Worm (Caenorhabditis elegans) whole organism, L4 larva: ENCODE measurements around the gene Y37E11AL.12.

Experiments
- D1046.2 ChIP-seq: fragments of 200-800 bp; sonication (Bioruptor generic); IDR thresholded peaks from 2 replicates; pipeline ENCODE4 v1.3.6; 2022; ENCODE audit warnings: missing genetic modification characterization, missing compliant biosample characterization
- F37D6.2 ChIP-seq: sonication (generic microtip); optimal IDR thresholded peaks from 2 replicates; lab custom pipeline; 2016; ENCODE audit warnings: mild to moderate bottlenecking, missing genetic modification characterization, missing compliant biosample characterization
- F44E2.7 ChIP-seq: fragments of 200-800 bp; sonication (Bioruptor generic); IDR thresholded peaks from 2 replicates; pipeline ENCODE4 v2.1.2; 2022; ENCODE audit warnings: missing genetic modification characterization, missing compliant biosample characterization
- Y48G9A.11 ChIP-seq: fragments of 200-800 bp; sonication (Bioruptor generic); IDR thresholded peaks from 2 replicates; pipeline ENCODE4 v1.3.6; 2022; ENCODE audit warnings: missing genetic modification reagents, missing genetic modification characterization, missing compliant biosample characterization
- Y75B8A.6 ChIP-seq: fragments of 200-800 bp; sonication (Bioruptor generic); IDR thresholded peaks from 2 replicates; pipeline ENCODE4 v1.3.6; 2022; ENCODE audit warnings: missing genetic modification reagents, missing genetic modification characterization, missing compliant biosample characterization
- ZK337.2 ChIP-seq: fragments of 200-800 bp; sonication (Bioruptor generic); IDR thresholded peaks from 2 replicates; pipeline ENCODE4 v1.3.6; 2022; ENCODE audit warnings: missing genetic modification reagents, missing genetic modification characterization, missing compliant biosample characterization
- ZK546.5 ChIP-seq, 2 experiments: sonication (generic microtip); optimal IDR thresholded peaks; 2 replicates each; lab custom pipeline; 2017; ENCODE audit warnings: missing biosample characterization in 2 of 2, missing genetic modification characterization in 2 of 2
- aha-1 ChIP-seq: fragments of 150-350 bp; peaks from one replicate; lab custom pipeline; 2014; ENCODE audit warnings: missing biosample characterization, missing genetic modification characterization
- aly-2 ChIP-seq: sonication (generic microtip); optimal IDR thresholded peaks from 2 replicates; lab custom pipeline; 2018; ENCODE audit warnings: missing biosample characterization, missing genetic modification characterization
- attf-4 ChIP-seq: sonication (generic microtip); optimal IDR thresholded peaks from 3 replicates; lab custom pipeline; 2017; ENCODE audit warnings: missing biosample characterization, missing genetic modification characterization
- ceh-28 ChIP-seq: fragments of 150-350 bp; optimal IDR thresholded peaks from 2 replicates; lab custom pipeline; 2014; ENCODE audit warnings: missing biosample characterization, missing genetic modification reagents, missing genetic modification characterization
- ceh-82 ChIP-seq: sonication (generic microtip); optimal IDR thresholded peaks from 2 replicates; lab custom pipeline; 2017; ENCODE audit warnings: missing biosample characterization, missing genetic modification characterization
- ces-1 ChIP-seq: fragments of 150-350 bp; sonication (generic microtip); optimal IDR thresholded peaks from 4 replicates; lab custom pipeline; 2014; ENCODE audit warnings: missing biosample characterization, missing genetic modification reagents, missing genetic modification characterization
- ctbp-1 ChIP-seq: fragments of 200-800 bp; sonication (Bioruptor generic); IDR thresholded peaks from 2 replicates; pipeline ENCODE4 v1.3.6; 2022; ENCODE audit warnings: missing genetic modification reagents, missing genetic modification characterization, missing compliant biosample characterization
- daf-12 ChIP-seq: fragments of 150-350 bp; optimal IDR thresholded peaks from 2 replicates; lab custom pipeline; 2014; ENCODE audit warnings: missing biosample characterization, missing genetic modification reagents, missing genetic modification characterization
- dmd-6 ChIP-seq: fragments of 200-800 bp; sonication (Bioruptor generic); IDR thresholded peaks from 2 replicates; pipeline ENCODE4 v1.3.6; 2022; ENCODE audit warnings: missing genetic modification reagents, missing genetic modification characterization, missing compliant biosample characterization
- dmd-8 ChIP-seq: fragments of 200-800 bp; sonication (Bioruptor generic); IDR thresholded peaks from 2 replicates; pipeline ENCODE4 v1.3.6; 2022; ENCODE audit warnings: missing genetic modification characterization, missing compliant biosample characterization
- dve-1 ChIP-seq: sonication (generic microtip); optimal IDR thresholded peaks from 2 replicates; lab custom pipeline; 2017; ENCODE audit warnings: antibody characterized with exemption, mild to moderate bottlenecking, missing genetic modification characterization, missing compliant biosample characterization; ENCODE audit not compliant: insufficient read depth
- fos-1 ChIP-seq: fragments of 150-350 bp; optimal IDR thresholded peaks from 2 replicates; lab custom pipeline; 2014; ENCODE audit warnings: missing biosample characterization, missing genetic modification characterization
- hif-1 ChIP-seq, 2 experiments: sonication (generic microtip); optimal IDR thresholded peaks; 2 replicates each; lab custom pipeline; 2016 to 2017; ENCODE audit warnings: missing compliant biosample characterization in 2 of 2, missing genetic modification characterization in 2 of 2, missing genetic modification reagents in 2 of 2, missing genotype in 2 of 2, mild to moderate bottlenecking in 1 of 2
- hmg-1.1 ChIP-seq: fragments of 200-800 bp; sonication (Bioruptor generic); IDR thresholded peaks from 2 replicates; pipeline ENCODE4 v1.3.6; 2022; ENCODE audit warnings: missing genetic modification reagents, missing genetic modification characterization, missing compliant biosample characterization
- jun-1 ChIP-seq: fragments of 150-350 bp; optimal IDR thresholded peaks from 2 replicates; lab custom pipeline; 2014; ENCODE audit warnings: missing biosample characterization, missing genetic modification reagents, missing genetic modification characterization
- lim-7 ChIP-seq: fragments of 200-800 bp; sonication (Bioruptor generic); IDR thresholded peaks from 2 replicates; pipeline ENCODE4 v1.3.6; 2022; ENCODE audit warnings: missing genetic modification characterization, missing compliant biosample characterization
- lin-1 ChIP-seq: fragments of 200-800 bp; sonication (Bioruptor generic); IDR thresholded peaks from 2 replicates; pipeline ENCODE4 v1.3.6; 2022; ENCODE audit warnings: missing genetic modification reagents, missing genetic modification characterization, missing compliant biosample characterization
- lin-13 ChIP-seq: fragments of 150-350 bp; optimal IDR thresholded peaks from 2 replicates; lab custom pipeline; 2014; ENCODE audit warnings: missing biosample characterization, missing genetic modification reagents, missing genetic modification characterization
- lin-29 ChIP-seq: fragments of 200-800 bp; sonication (Bioruptor generic); IDR thresholded peaks from 2 replicates; pipeline ENCODE4 v1.3.6; 2022; ENCODE audit warnings: missing genetic modification reagents, missing genetic modification characterization, missing compliant biosample characterization
- lin-38 ChIP-seq: fragments of 200-800 bp; sonication (Bioruptor generic); IDR thresholded peaks from 2 replicates; pipeline ENCODE4 v1.3.6; 2022; ENCODE audit warnings: missing genetic modification reagents, missing genetic modification characterization, missing compliant biosample characterization
- lin-39 ChIP-seq: fragments of 150-350 bp; optimal IDR thresholded peaks from 2 replicates; lab custom pipeline; 2014; ENCODE audit warnings: missing biosample characterization, missing genetic modification reagents, missing genetic modification characterization
- mdt-29 ChIP-seq: fragments of 200-800 bp; sonication (Bioruptor generic); IDR thresholded peaks from 2 replicates; pipeline ENCODE4 v1.3.6; 2022; ENCODE audit warnings: missing genetic modification reagents, missing genetic modification characterization, missing compliant biosample characterization
- mes-2 ChIP-seq: sonication (generic microtip); optimal IDR thresholded peaks from 2 replicates; lab custom pipeline; 2016; ENCODE audit warnings: missing genotype, mild to moderate bottlenecking, missing genetic modification characterization, missing compliant biosample characterization; ENCODE audit not compliant: poor library complexity, severe bottlenecking
- mxl-2 ChIP-seq: fragments of 200-800 bp; sonication (Bioruptor generic); conservative IDR thresholded peaks from 2 replicates; pipeline ENCODE4 v1.3.6; 2022; ENCODE audit warnings: missing genetic modification reagents, missing genetic modification characterization, missing compliant biosample characterization
- nhr-10 ChIP-seq: fragments of 150-350 bp; optimal IDR thresholded peaks from 2 replicates; lab custom pipeline; 2014; ENCODE audit warnings: missing biosample characterization, missing genetic modification characterization
- nhr-111 ChIP-seq: fragments of 200-800 bp; sonication (Bioruptor generic); optimal IDR thresholded peaks from 2 replicates; lab custom pipeline; 2018; ENCODE audit warnings: mild to moderate bottlenecking, missing genetic modification characterization, missing compliant biosample characterization
- nhr-25 ChIP-seq: sonication (generic microtip); optimal IDR thresholded peaks from 2 replicates; lab custom pipeline; 2017; ENCODE audit warnings: missing genetic modification characterization, mild to moderate bottlenecking, missing compliant biosample characterization, antibody characterized with exemption, moderate library complexity, borderline replicate concordance; ENCODE audit not compliant: insufficient read depth
- nhr-28 ChIP-seq: fragments of 150-350 bp; optimal IDR thresholded peaks from 2 replicates; lab custom pipeline; 2014; ENCODE audit warnings: missing biosample characterization, missing genetic modification characterization
- nhr-42 ChIP-seq: fragments of 200-800 bp; sonication (Bioruptor generic); IDR thresholded peaks from 2 replicates; pipeline ENCODE4 v1.3.6; 2022; ENCODE audit warnings: missing genetic modification characterization, missing compliant biosample characterization
- nhr-48 ChIP-seq: sonication (generic microtip); optimal IDR thresholded peaks from 2 replicates; lab custom pipeline; 2016; ENCODE audit warnings: mild to moderate bottlenecking, missing genetic modification characterization, missing compliant biosample characterization
- nhr-6 ChIP-seq: fragments of 150-350 bp; optimal IDR thresholded peaks from 2 replicates; lab custom pipeline; 2014; ENCODE audit warnings: missing biosample characterization, missing genetic modification characterization
- nhr-77 ChIP-seq: fragments of 150-350 bp; optimal IDR thresholded peaks from 2 replicates; lab custom pipeline; 2014; ENCODE audit warnings: missing biosample characterization, missing genetic modification characterization
- pqm-1 ChIP-seq: sonication (generic microtip); optimal IDR thresholded peaks from 2 replicates; lab custom pipeline; 2017; ENCODE audit warnings: missing biosample characterization, missing genetic modification characterization
- sdz-12 ChIP-seq: fragments of 200-800 bp; sonication (Bioruptor generic); optimal IDR thresholded peaks from 2 replicates; lab custom pipeline; 2018; ENCODE audit warnings: mild to moderate bottlenecking, missing genetic modification characterization, missing compliant biosample characterization
- skn-1 ChIP-seq: fragments of 150-350 bp; optimal IDR thresholded peaks from 2 replicates; lab custom pipeline; 2014; ENCODE audit warnings: missing biosample characterization, missing genetic modification characterization
- spr-3 ChIP-seq: fragments of 200-800 bp; sonication (Bioruptor generic); optimal IDR thresholded peaks from 2 replicates; lab custom pipeline; 2018; ENCODE audit warnings: mild to moderate bottlenecking, missing genetic modification characterization, missing compliant biosample characterization
- tag-97 ChIP-seq: fragments of 200-800 bp; sonication (Bioruptor generic); IDR thresholded peaks from 2 replicates; pipeline ENCODE4 v1.3.6; 2022; ENCODE audit warnings: missing genetic modification characterization, missing compliant biosample characterization
- unc-130 ChIP-seq: sonication (generic microtip); optimal IDR thresholded peaks from 2 replicates; lab custom pipeline; 2016; ENCODE audit warnings: missing genetic modification reagents, missing genetic modification characterization, missing compliant biosample characterization
- zip-11 ChIP-seq: fragments of 200-800 bp; sonication (Bioruptor generic); IDR thresholded peaks from 2 replicates; pipeline ENCODE4 v1.3.6; 2022; ENCODE audit warnings: missing genetic modification characterization, missing compliant biosample characterization
- zip-2 ChIP-seq: fragments of 150-350 bp; optimal IDR thresholded peaks from 2 replicates; lab custom pipeline; 2014; ENCODE audit warnings: missing biosample characterization, missing genetic modification characterization
- ztf-11 ChIP-seq: fragments of 150-350 bp; optimal IDR thresholded peaks from 2 replicates; lab custom pipeline; 2014; ENCODE audit warnings: missing biosample characterization, missing genetic modification characterization
- ztf-7 ChIP-seq: fragments of 150-350 bp; optimal IDR thresholded peaks from 2 replicates; lab custom pipeline; 2014; ENCODE audit warnings: missing biosample characterization, missing genetic modification characterization

The Y37E11AL.12 gene

ce11 chrIV:3654823-3655222 lies 47.0 kb downstream of the Y37E11AL.12 start:
- TF ChIP-seq sdz-12 (GFP tag; lab: Kevin White, UChicago) (no peak), unc-130 (GFP tag; lab: Kevin White, UChicago) (no peak), tag-97 (no peak), dmd-6 (GFP tag; lab: Robert Waterston, UW) (no peak), zip-11 (GFP tag; lab: Robert Waterston, UW) (no peak), F37D6.2 (no peak), ZK546.5 (tag; optimal IDR thresholded peaks at IDR 0.05; lab: Kevin White, UChicago) (no peak), lim-7 (GFP tag; lab: Robert Waterston, UW) (no peak), lin-1 (GFP tag; lab: Robert Waterston, UW) (no peak), ceh-82 (tag; lab: Kevin White, UChicago) (no peak), ces-1 (GFP tag; lab: Kevin White, UChicago) (no peak), nhr-10 (tag; lab: Kevin White, UChicago) (no peak), lin-38 (GFP tag; lab: Robert Waterston, UW) (no peak), daf-12 (tag; lab: Kevin White, UChicago) (no peak), ceh-28 (tag; lab: Kevin White, UChicago) (no peak)

- TF ChIP-seq dmd-8 (GFP tag; lab: Robert Waterston, UW) (no peak), pqm-1 (tag; lab: Kevin White, UChicago) (no peak), nhr-28 (tag; lab: Kevin White, UChicago) (peak; percentile 53), dve-1 (tag; lab: Kevin White, UChicago) (peak; percentile 72), Y75B8A.6 (GFP tag; lab: Robert Waterston, UW) (0 out of 2 replicates have a peak, but pooled peaks have one; percentile 42), ces-1 (GFP tag; lab: Kevin White, UChicago) (no peak), nhr-77 (tag; lab: Kevin White, UChicago) (no peak), hmg-1.1 (GFP tag; lab: Robert Waterston, UW) (0 out of 2 replicates have a peak, but pooled peaks have one; percentile 20), D1046.2 (no peak), nhr-6 (tag; lab: Kevin White, UChicago) (no peak), Y48G9A.11 (no peak), nhr-111 (GFP tag; lab: Kevin White, UChicago) (no peak), ZK337.2 (GFP tag; lab: Robert Waterston, UW) (no peak), ztf-11 (no peak), lin-39 (tag; lab: Kevin White, UChicago) (no peak), aha-1 (peak; percentile 96), zip-11 (GFP tag; lab: Robert Waterston, UW) (no peak), attf-4 (tag; lab: Kevin White, UChicago) (no peak), lin-13 (GFP tag; lab: Kevin White, UChicago) (no peak), mxl-2 (GFP tag; lab: Robert Waterston, UW) (peak; percentile 98), jun-1 (tag; lab: Kevin White, UChicago) (no peak), fos-1 (tag; lab: Kevin White, UChicago) (no peak), ZK546.5 (tag; optimal IDR thresholded peaks at IDR 0.05; lab: Kevin White, UChicago) (no peak), mdt-29 (GFP tag; lab: Robert Waterston, UW) (peak; percentile 82), ztf-7 (tag; lab: Kevin White, UChicago) (no peak), tag-97 (no peak), hif-1 (tag; optimal IDR thresholded peaks at IDR 0.05; lab: Kevin White, UChicago) (peak in 1 of 2 experiments; percentile 55), skn-1 (tag; lab: Kevin White, UChicago) (no peak), F37D6.2 (no peak), spr-3 (no peak), lin-29 (GFP tag; lab: Robert Waterston, UW) (no peak), dmd-6 (GFP tag; lab: Robert Waterston, UW) (peak; percentile 80), zip-2 (tag; lab: Kevin White, UChicago) (no peak), F44E2.7 (GFP tag; lab: Robert Waterston, UW) (no peak), nhr-25 (tag; lab: Kevin White, UChicago) (peak; percentile 53), nhr-48 (tag; lab: Kevin White, UChicago) (peak; percentile 95), nhr-42 (GFP tag; lab: Robert Waterston, UW) (no peak), ctbp-1 (no peak), aly-2 (no peak), mes-2 (tag; lab: Kevin White, UChicago) (peak; percentile 26)
These were observed 47.6 kb downstream of the Y37E11AL.12 start for ce11 chrIV:3654214-3654613.
